Fruit fly (Drosophila melanogaster): Measurements from ENCODE around the gene alpha-Est10.

alpha-Est10 gene

dm6 chr3R:7524160-7524559 is 30.5 kb upstream of the alpha-Est10 start:
- TF ChIP-seq vnd (GFP tag; IDR thresholded peaks at IDR 0.05; ENCODE audit: partially characterized antibody) (no peak), dmrt11E (tag; optimal IDR thresholded peaks at IDR 0.05) (no peak), CTCF (GFP tag; optimal IDR thresholded peaks at IDR 0.05) (peak; percentile 9), CG7271 (tag; optimal IDR thresholded peaks at IDR 0.05) (no peak), Hey (tag; optimal IDR thresholded peaks at IDR 0.05) (no peak), Poxn (GFP tag; IDR thresholded peaks at IDR 0.05) (no peak), Lhr (GFP tag; optimal IDR thresholded peaks at IDR 0.05) (no peak), CG7839 (tag; optimal IDR thresholded peaks at IDR 0.05) (no peak), bowl (GFP tag; IDR thresholded peaks at IDR 0.05) (no peak), CG32532 (GFP tag; IDR thresholded peaks at IDR 0.05) (no peak), gsb-n (tag; optimal IDR thresholded peaks at IDR 0.05) (no peak), Hr51 (GFP tag; optimal IDR thresholded peaks at IDR 0.05) (no peak), CG10543 (GFP tag; optimal IDR thresholded peaks at IDR 0.05) (peak; percentile 58), CG13296 (GFP tag; optimal IDR thresholded peaks at IDR 0.05) (peak; percentile 48), Atf6 (GFP tag; IDR thresholded peaks at IDR 0.05) (no peak), CG1792 (GFP tag; optimal IDR thresholded peaks at IDR 0.05) (no peak), cg (GFP tag; optimal IDR thresholded peaks at IDR 0.05) (no peak), CG2129 (GFP tag; IDR thresholded peaks at IDR 0.05; ENCODE audit: partially characterized antibody) (no peak), slp2 (GFP tag; optimal IDR thresholded peaks at IDR 0.05) (no peak), ERR (GFP tag; optimal IDR thresholded peaks at IDR 0.05) (no peak), lola (GFP tag; optimal IDR thresholded peaks at IDR 0.05) (no peak), gcm (GFP tag; optimal IDR thresholded peaks at IDR 0.05) (no peak), CG10321 (GFP tag; IDR thresholded peaks at IDR 0.05) (no peak), ci (GFP tag; IDR thresholded peaks at IDR 0.05) (0 out of 3 replicates have a peak, but pooled peaks have one; percentile 39), CG33557 (GFP tag; optimal IDR thresholded peaks at IDR 0.05) (no peak), CG3407 (GFP tag; optimal IDR thresholded peaks at IDR 0.05) (no peak), CG10462 (GFP tag; optimal IDR thresholded peaks at IDR 0.05) (no peak), bigmax (GFP tag; optimal IDR thresholded peaks at IDR 0.05) (no peak), ara (GFP tag; IDR thresholded peaks at IDR 0.05) (no peak), CG9797 (GFP tag; optimal IDR thresholded peaks at IDR 0.05) (no peak), CG7987 (GFP tag; optimal IDR thresholded peaks at IDR 0.05) (no peak), CG14860 (GFP tag; IDR thresholded peaks at IDR 0.05; ENCODE audit: partially characterized antibody) (no peak), CG10565 (GFP tag; optimal IDR thresholded peaks at IDR 0.05) (no peak), Myb (GFP tag; optimal IDR thresholded peaks at IDR 0.05) (no peak), Ets97D (GFP tag; optimal IDR thresholded peaks at IDR 0.05) (no peak), row (GFP tag; IDR thresholded peaks at IDR 0.05) (no peak), CG3065 (GFP tag; optimal IDR thresholded peaks at IDR 0.05) (no peak), Dll (GFP tag; IDR thresholded peaks at IDR 0.05; ENCODE audit: partially characterized antibody) (no peak), mld (GFP tag; IDR thresholded peaks at IDR 0.05; ENCODE audit: partially characterized antibody) (no peak), Dbx (GFP tag; IDR thresholded peaks at IDR 0.05) (no peak), exex (tag; optimal IDR thresholded peaks at IDR 0.05) (peak; percentile 5), CG2678 (tag; optimal IDR thresholded peaks at IDR 0.05) (peak; percentile 33), PHDP (tag; optimal IDR thresholded peaks at IDR 0.05) (peak; percentile 33), dati (GFP tag; IDR thresholded peaks at IDR 0.05) (no peak), CG9817 (tag; optimal IDR thresholded peaks at IDR 0.05) (no peak), sc (optimal IDR thresholded peaks at IDR 0.05) (no peak), sc (GFP tag; optimal IDR thresholded peaks at IDR 0.05) (no peak), peb (GFP tag; IDR thresholded peaks at IDR 0.05) (no peak), pum (GFP tag; optimal IDR thresholded peaks at IDR 0.05) (no peak), CG13894 (tag; optimal IDR thresholded peaks at IDR 0.05) (peak; percentile 86), CG34422 (GFP tag; IDR thresholded peaks at IDR 0.05) (peak; percentile 42; the same call in 1 of the 3 replicates), eve (GFP tag; optimal IDR thresholded peaks at IDR 0.05) (no peak)
